Worm (Caenorhabditis elegans) whole organism, L1 larva: ENCODE measurements around the gene pqn-16.

ENCODE experiments used
- C34B4.2 ChIP-seq: sonication (generic microtip); optimal IDR thresholded peaks from 2 replicates; lab custom pipeline; 2017; ENCODE audit warnings: mild to moderate bottlenecking, missing genetic modification characterization, missing compliant biosample characterization
- Y116A8C.19 ChIP-seq: sonication (generic microtip); optimal IDR thresholded peaks from 2 replicates; lab custom pipeline; 2016; ENCODE audit warnings: missing compliant biosample characterization, missing genetic modification characterization, borderline replicate concordance
- aly-2 ChIP-seq: fragments of 150-350 bp; optimal IDR thresholded peaks from 2 replicates; lab custom pipeline; 2014; ENCODE audit warnings: missing biosample characterization, missing genetic modification characterization
- blmp-1 ChIP-seq: fragments of 150-350 bp; optimal IDR thresholded peaks from 2 replicates; lab custom pipeline; 2014; ENCODE audit warnings: missing biosample characterization, missing genetic modification characterization
- ceh-90 ChIP-seq: sonication (generic microtip); optimal IDR thresholded peaks from 2 replicates; lab custom pipeline; 2016; ENCODE audit warnings: missing genetic modification characterization, missing compliant biosample characterization
- dpl-1 ChIP-seq, 3 experiments: fragments of 150-350 bp in 2 of 3; sonication (generic microtip) in 1 of 3; optimal IDR thresholded peaks; 2 replicates each; lab custom pipeline; 2014 to 2017; ENCODE audit warnings: missing biosample characterization in 3 of 3, missing genetic modification characterization in 3 of 3, missing genetic modification reagents in 3 of 3
- dsc-1 ChIP-seq: sonication (generic microtip); optimal IDR thresholded peaks from 2 replicates; lab custom pipeline; 2016; ENCODE audit warnings: mild to moderate bottlenecking, missing genetic modification characterization, missing compliant biosample characterization
- efl-1 ChIP-seq, 4 experiments: fragments of 150-350 bp; optimal IDR thresholded peaks in 3 of 4; peaks in 1 of 4; 1 replicate in 1 of 4; 2 replicates in 3 of 4; lab custom pipeline; 2014; ENCODE audit warnings: missing biosample characterization in 2 of 4, missing genetic modification characterization in 2 of 4, missing genetic modification reagents in 2 of 4
- egl-13 ChIP-seq: sonication (generic microtip); optimal IDR thresholded peaks from 2 replicates; lab custom pipeline; 2016; ENCODE audit warnings: missing genotype, missing genetic modification reagents, missing genetic modification characterization, missing compliant biosample characterization
- egl-27 ChIP-seq, 2 experiments: fragments of 150-350 bp in 1 of 2; sonication (generic microtip); optimal IDR thresholded peaks; 3 replicates each; lab custom pipeline; 2017 to 2018; ENCODE audit warnings: missing biosample characterization in 2 of 2, missing genetic modification characterization in 2 of 2, missing genetic modification reagents in 2 of 2
- elt-2 ChIP-seq: sonication (generic microtip); optimal IDR thresholded peaks from 2 replicates; lab custom pipeline; 2016; ENCODE audit warnings: missing genetic modification characterization, mild to moderate bottlenecking, inconsistent platforms, missing compliant biosample characterization, missing genetic modification reagents
- fkh-4 ChIP-seq: sonication (generic microtip); optimal IDR thresholded peaks from 2 replicates; lab custom pipeline; 2016; ENCODE audit warnings: missing compliant biosample characterization, missing genetic modification characterization, borderline replicate concordance
- fos-1 ChIP-seq: fragments of 150-350 bp; optimal IDR thresholded peaks from 2 replicates; lab custom pipeline; 2014; ENCODE audit warnings: missing biosample characterization, missing genetic modification characterization
- hlh-17 ChIP-seq: fragments of 200-800 bp; sonication (Bioruptor generic); optimal IDR thresholded peaks from 2 replicates; lab custom pipeline; 2018; ENCODE audit warnings: missing genetic modification characterization, mild to moderate bottlenecking, missing compliant biosample characterization, moderate library complexity, borderline replicate concordance
- hlh-4 ChIP-seq: sonication (generic microtip); optimal IDR thresholded peaks from 2 replicates; lab custom pipeline; 2016; ENCODE audit warnings: mild to moderate bottlenecking, missing genetic modification characterization, missing compliant biosample characterization
- lin-13 ChIP-seq: fragments of 150-350 bp; optimal IDR thresholded peaks from 2 replicates; lab custom pipeline; 2014; ENCODE audit warnings: missing biosample characterization, missing genetic modification reagents, missing genetic modification characterization
- lin-14 ChIP-seq: fragments of 200-800 bp; sonication (Bioruptor generic); optimal IDR thresholded peaks from 2 replicates; lab custom pipeline; 2018; ENCODE audit warnings: mild to moderate bottlenecking, missing genetic modification characterization, moderate library complexity, missing compliant biosample characterization
- lin-15B ChIP-seq: fragments of 150-350 bp; sonication (generic microtip); optimal IDR thresholded peaks from 3 replicates; lab custom pipeline; 2014; ENCODE audit warnings: missing biosample characterization, missing genetic modification characterization
- lin-35 ChIP-seq, 2 experiments: fragments of 150-350 bp; optimal IDR thresholded peaks; 2 replicates each; lab custom pipeline; 2014; ENCODE audit warnings: missing biosample characterization in 2 of 2, missing genetic modification characterization in 2 of 2, missing genetic modification reagents in 2 of 2
- lin-39 ChIP-seq: fragments of 150-350 bp; optimal IDR thresholded peaks from 2 replicates; lab custom pipeline; 2014; ENCODE audit warnings: missing biosample characterization, missing genetic modification reagents, missing genetic modification characterization
- lsy-2 ChIP-seq, 2 experiments: fragments of 150-350 bp; optimal IDR thresholded peaks; 2 replicates each; lab custom pipeline; 2014; ENCODE audit warnings: missing biosample characterization in 2 of 2, missing genetic modification characterization in 2 of 2
- mef-2 ChIP-seq: fragments of 150-350 bp; optimal IDR thresholded peaks from 2 replicates; lab custom pipeline; 2014; ENCODE audit warnings: missing biosample characterization, missing genetic modification characterization
- nhr-11 ChIP-seq: fragments of 150-350 bp; optimal IDR thresholded peaks from 2 replicates; lab custom pipeline; 2014; ENCODE audit warnings: missing biosample characterization, missing genetic modification characterization
- nhr-12 ChIP-seq: sonication (generic microtip); optimal IDR thresholded peaks from 2 replicates; lab custom pipeline; 2017; ENCODE audit warnings: missing biosample characterization, missing genetic modification characterization
- nhr-47 ChIP-seq: sonication (generic microtip); optimal IDR thresholded peaks from 2 replicates; lab custom pipeline; 2016; ENCODE audit warnings: mild to moderate bottlenecking, missing genetic modification characterization, moderate library complexity, missing compliant biosample characterization
- nhr-71 ChIP-seq: sonication (generic microtip); optimal IDR thresholded peaks from 2 replicates; lab custom pipeline; 2016; ENCODE audit warnings: mild to moderate bottlenecking, missing genetic modification characterization, moderate library complexity, missing compliant biosample characterization
- nhr-84 ChIP-seq: sonication (generic microtip); optimal IDR thresholded peaks from 2 replicates; lab custom pipeline; 2017; ENCODE audit warnings: missing biosample characterization, missing genetic modification characterization
- pax-3 ChIP-seq: fragments of 200-800 bp; sonication (Bioruptor generic); optimal IDR thresholded peaks from 2 replicates; lab custom pipeline; 2018; ENCODE audit warnings: mild to moderate bottlenecking, missing genetic modification characterization, moderate library complexity, missing compliant biosample characterization
- rnt-1 ChIP-seq: sonication (generic microtip); optimal IDR thresholded peaks from 2 replicates; lab custom pipeline; 2016; ENCODE audit warnings: mild to moderate bottlenecking, missing genetic modification characterization, moderate library complexity, missing compliant biosample characterization
- snu-23 ChIP-seq: sonication (generic microtip); optimal IDR thresholded peaks from 2 replicates; lab custom pipeline; 2016; ENCODE audit warnings: missing genetic modification characterization, missing compliant biosample characterization
- sup-37 ChIP-seq: fragments of 200-800 bp; sonication (Bioruptor generic); optimal IDR thresholded peaks from 2 replicates; lab custom pipeline; 2018; ENCODE audit warnings: mild to moderate bottlenecking, missing genetic modification characterization, missing compliant biosample characterization
- tbx-2 ChIP-seq: sonication (generic microtip); optimal IDR thresholded peaks from 2 replicates; lab custom pipeline; 2016; ENCODE audit warnings: missing genetic modification characterization, missing compliant biosample characterization
- unc-62 ChIP-seq: fragments of 150-350 bp; optimal IDR thresholded peaks from 2 replicates; lab custom pipeline; 2014; ENCODE audit warnings: missing biosample characterization, missing genetic modification reagents, missing genetic modification characterization
- vab-15 ChIP-seq: sonication (generic microtip); optimal IDR thresholded peaks from 2 replicates; lab custom pipeline; 2017; ENCODE audit warnings: missing genotype, mild to moderate bottlenecking, missing genetic modification characterization, missing compliant biosample characterization
- xbp-1 ChIP-seq: sonication (generic microtip); optimal IDR thresholded peaks from 2 replicates; lab custom pipeline; 2016; ENCODE audit warnings: missing genetic modification characterization, missing compliant biosample characterization
- ztf-11 ChIP-seq, 2 experiments: sonication (generic microtip); optimal IDR thresholded peaks; 2 replicates each; lab custom pipeline; 2016 to 2017; ENCODE audit warnings: missing genetic modification characterization in 2 of 2, missing biosample characterization in 1 of 2, missing compliant biosample characterization in 1 of 2
- ztf-4 ChIP-seq: fragments of 150-350 bp; optimal IDR thresholded peaks from 2 replicates; lab custom pipeline; 2014; ENCODE audit warnings: missing biosample characterization, missing genetic modification characterization

pqn-16 gene

ce11 chrV:9197121-9197520, 23.2 kb downstream of the pqn-16 start, which contains the start of gene C24B5.4:
Gene C24B5.4, minus strand, starts transcription at chrV:9197326.
- TF ChIP-seq hlh-4 (no peak), blmp-1 (peak; percentile 41)

- TF ChIP-seq lin-14 (GFP tag; lab: Kevin White, UChicago) (no peak), fkh-4 (tag; lab: Kevin White, UChicago) (no peak), dpl-1 (GFP tag; optimal IDR thresholded peaks at IDR 0.05; lab: Kevin White, UChicago) (no peak), C34B4.2 (tag; lab: Kevin White, UChicago) (no peak), nhr-11 (no peak), aly-2 (no peak), rnt-1 (no peak)
Observed at ce11 chrV:9198887-9199286, 25.0 kb downstream of the pqn-16 start, which contains the start of gene str-177. Gene str-177, minus strand, starts transcription at chrV:9198987.

- no peak for TF ChIP-seq Y116A8C.19
- TF ChIP-seq xbp-1 (tag; lab: Kevin White, UChicago): no peak
- peak; percentile 83 for TF ChIP-seq elt-2 (tag; lab: Kevin White, UChicago)
- no peak for TF ChIP-seq efl-1 (optimal IDR thresholded peaks at IDR 0.05; lab: Kevin White, UChicago)
- TF ChIP-seq efl-1 (GFP tag; optimal IDR thresholded peaks at IDR 0.05 in 1 of 2; lab: Kevin White, UChicago): peak in 1 of 2 experiments; percentile 49
- peak in 1 of 2 experiments; percentile 10 for TF ChIP-seq lin-35 (GFP tag; optimal IDR thresholded peaks at IDR 0.05; lab: Kevin White, UChicago)
- no peak for TF ChIP-seq vab-15 (tag; lab: Kevin White, UChicago)
- TF ChIP-seq tbx-2 (tag; lab: Kevin White, UChicago): no peak
- TF ChIP-seq lsy-2 (tag; optimal IDR thresholded peaks at IDR 0.05; lab: Kevin White, UChicago): no peak
Observed at ce11 chrV:9202710-9203109, 28.8 kb downstream of the pqn-16 start, which contains the start of gene asp-2. Gene asp-2, plus strand, starts transcription at chrV:9203077.

ce11 chrV:9207377-9207776, 33.5 kb downstream of the pqn-16 start, which contains the start of gene inx-10:
Gene inx-10, minus strand, starts transcription at chrV:9207477.
- no peak for TF ChIP-seq hlh-17 (GFP tag; lab: Kevin White, UChicago)
- TF ChIP-seq unc-62 (GFP tag; lab: Kevin White, UChicago): no peak
- TF ChIP-seq mef-2 (tag; lab: Kevin White, UChicago): no peak
- no peak for TF ChIP-seq hlh-4
- TF ChIP-seq pax-3 (tag; lab: Kevin White, UChicago): no peak
- no peak for TF ChIP-seq nhr-11
- TF ChIP-seq nhr-84 (tag; lab: Kevin White, UChicago): no peak
- no peak for TF ChIP-seq elt-2 (tag; lab: Kevin White, UChicago)
- no peak for TF ChIP-seq lin-13 (GFP tag; lab: Kevin White, UChicago)
- TF ChIP-seq lin-39 (tag; lab: Kevin White, UChicago): no peak
- no peak for TF ChIP-seq fos-1 (tag; lab: Kevin White, UChicago)
- no peak for TF ChIP-seq dsc-1 (tag; lab: Kevin White, UChicago)
- TF ChIP-seq, all 84 proteins: peak for 0

ce11 chrV:9208878-9209277, 35.0 kb downstream of the pqn-16 start:
- TF ChIP-seq nhr-47 (tag; lab: Kevin White, UChicago) (peak; percentile 11), sup-37 (no peak), blmp-1 (peak; percentile 2), tbx-2 (tag; lab: Kevin White, UChicago) (no peak), lin-14 (GFP tag; lab: Kevin White, UChicago) (peak; percentile 55), ceh-90 (tag; lab: Kevin White, UChicago) (no peak), lin-15B (no peak), nhr-12 (tag; lab: Kevin White, UChicago) (no peak), rnt-1 (no peak), ztf-11 (tag; optimal IDR thresholded peaks at IDR 0.05; lab: Kevin White, UChicago) (no peak), egl-13 (tag; lab: Kevin White, UChicago) (no peak), dsc-1 (tag; lab: Kevin White, UChicago) (no peak), snu-23 (peak; percentile 1), nhr-71 (peak; percentile 20), egl-27 (tag; optimal IDR thresholded peaks at IDR 0.05; lab: Kevin White, UChicago) (no peak), lsy-2 (tag; optimal IDR thresholded peaks at IDR 0.05; lab: Kevin White, UChicago) (peak in 1 of 2 experiments; percentile 19), ztf-4 (no peak)
